Worm (Caenorhabditis elegans): ENCODE results near the gene C32D5.10.

DNA sequence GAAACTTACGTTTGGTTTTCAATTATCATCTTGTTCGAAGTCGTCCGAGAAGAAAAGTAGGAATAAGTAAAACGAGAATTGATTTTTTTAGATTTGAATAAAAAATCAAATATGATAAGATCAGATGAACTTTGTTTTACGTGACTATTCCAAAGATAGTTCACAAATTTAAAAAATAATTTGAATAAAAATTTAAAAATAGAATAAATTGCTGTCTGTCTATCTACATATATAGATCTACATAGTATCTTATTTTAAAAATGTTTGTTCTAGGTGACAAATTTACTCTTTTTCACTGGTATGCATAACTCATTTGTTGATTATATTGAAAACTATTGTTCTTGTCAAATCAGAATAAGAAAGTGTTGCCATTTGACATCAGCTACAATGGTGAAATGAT is 36.1 kb upstream of the C32D5.10 start, which contains the start of gene F58F12.2:
- TF ChIP-seq dao-5 (tag; optimal IDR thresholded peaks at IDR 0.05) (no peak), him-1 (tag; optimal IDR thresholded peaks at IDR 0.05) (no peak)
